Fruit fly (Drosophila melanogaster) whole organism, embryonic: ENCODE results near the gene Mst36Fb.
A peak's percentile ranks its signal among the peaks of the same experiment; 100 is the strongest.

Experiments used
- CG10147 ChIP-seq: fragments of 200-800 bp; sonication (Bioruptor generic); optimal IDR thresholded peaks from 2 replicates; lab custom pipeline; 2019; ENCODE audit warnings: missing biosample characterization, mild to moderate bottlenecking, missing genetic modification characterization, moderate library complexity
- CG10274 ChIP-seq: fragments of 200-800 bp; sonication (Bioruptor generic); optimal IDR thresholded peaks from 3 replicates; lab custom pipeline; 2017; ENCODE audit warnings: missing biosample characterization, mild to moderate bottlenecking, missing genetic modification characterization
- CG10321 ChIP-seq: fragments of 200-800 bp; sonication (Bioruptor generic); IDR thresholded peaks from 2 replicates; pipeline ENCODE4 v1.3.6; 2022; ENCODE audit warnings: missing biosample characterization, missing genetic modification characterization
- CG12071 ChIP-seq: fragments of 200-800 bp; sonication (Bioruptor generic); optimal IDR thresholded peaks from 3 replicates; lab custom pipeline; 2018; ENCODE audit warnings: missing biosample characterization, mild to moderate bottlenecking, missing genetic modification characterization
- CG12219 ChIP-seq: fragments of 200-800 bp; sonication (Bioruptor generic); optimal IDR thresholded peaks from 3 replicates; lab custom pipeline; 2018; ENCODE audit warnings: missing biosample characterization, mild to moderate bottlenecking, missing genetic modification characterization
- CG13894 ChIP-seq: fragments of 200-800 bp; sonication (Bioruptor generic); optimal IDR thresholded peaks from 3 replicates; lab custom pipeline; 2018; ENCODE audit warnings: missing biosample characterization, mild to moderate bottlenecking, missing genetic modification characterization, moderate library complexity
- CG15073 ChIP-seq: fragments of 200-800 bp; sonication (Bioruptor generic); optimal IDR thresholded peaks from 2 replicates; lab custom pipeline; 2016; ENCODE audit warnings: missing biosample characterization, missing genetic modification characterization
- CG1529 ChIP-seq: fragments of 200-800 bp; sonication (Bioruptor generic); optimal IDR thresholded peaks from 3 replicates; lab custom pipeline; 2018; ENCODE audit warnings: missing biosample characterization, missing genetic modification characterization
- CG15514 ChIP-seq: fragments of 200-800 bp; sonication (Bioruptor generic); optimal IDR thresholded peaks from 3 replicates; lab custom pipeline; 2017; ENCODE audit warnings: missing biosample characterization, missing genetic modification characterization, mild to moderate bottlenecking, moderate library complexity, missing genetic modification reagents
- CG17186 ChIP-seq: fragments of 200-800 bp; sonication (Bioruptor generic); optimal IDR thresholded peaks from 3 replicates; lab custom pipeline; 2017; ENCODE audit warnings: missing biosample characterization, missing genetic modification reagents, missing genetic modification characterization
- CG17802 ChIP-seq: fragments of 200-800 bp; sonication (Bioruptor generic); optimal IDR thresholded peaks from 2 replicates; lab custom pipeline; 2018; ENCODE audit warnings: missing biosample characterization, mild to moderate bottlenecking, missing genetic modification characterization, moderate library complexity
- CG2199 ChIP-seq: fragments of 200-800 bp; sonication (Bioruptor generic); IDR thresholded peaks from 3 replicates; pipeline ENCODE4 v1.3.6; 2022; ENCODE audit warnings: missing biosample characterization, missing genetic modification characterization
- CG2889 ChIP-seq: fragments of 200-800 bp; sonication (Bioruptor generic); IDR thresholded peaks from 3 replicates; pipeline ENCODE4 v1.3.6; 2022; ENCODE audit warnings: missing biosample characterization, missing genetic modification characterization
- CG31365 ChIP-seq: fragments of 200-800 bp; sonication (Bioruptor generic); optimal IDR thresholded peaks from 2 replicates; lab custom pipeline; 2018; ENCODE audit warnings: missing biosample characterization, mild to moderate bottlenecking, missing genetic modification characterization
- CG31441 ChIP-seq: fragments of 200-800 bp; sonication (Bioruptor generic); IDR thresholded peaks from 2 replicates; pipeline ENCODE4 v1.3.6; 2022; ENCODE audit warnings: missing biosample characterization, missing genetic modification characterization
- CG43689 ChIP-seq: fragments of 200-800 bp; sonication (Bioruptor generic); IDR thresholded peaks from 2 replicates; pipeline ENCODE4 v1.3.6; 2022; ENCODE audit warnings: missing biosample characterization, missing genetic modification characterization
- CG4707 ChIP-seq: fragments of 200-800 bp; sonication (Bioruptor generic); optimal IDR thresholded peaks from 2 replicates; lab custom pipeline; 2018; ENCODE audit warnings: missing biosample characterization, mild to moderate bottlenecking, missing genetic modification characterization, moderate library complexity
- CG6765 ChIP-seq: fragments of 200-800 bp; sonication (Bioruptor generic); optimal IDR thresholded peaks from 3 replicates; lab custom pipeline; 2017; ENCODE audit warnings: missing biosample characterization, mild to moderate bottlenecking, missing genetic modification characterization
- CG7839 ChIP-seq: fragments of 200-800 bp; sonication (Bioruptor generic); optimal IDR thresholded peaks from 3 replicates; lab custom pipeline; 2018; ENCODE audit warnings: missing biosample characterization, mild to moderate bottlenecking, missing genetic modification characterization, moderate library complexity
- CG7987 ChIP-seq: fragments of 200-800 bp; sonication (Bioruptor generic); optimal IDR thresholded peaks from 2 replicates; lab custom pipeline; 2018; ENCODE audit warnings: missing biosample characterization, mild to moderate bottlenecking, missing genetic modification characterization, moderate library complexity
- CG8281 ChIP-seq: fragments of 200-800 bp; sonication (Bioruptor generic); optimal IDR thresholded peaks from 2 replicates; lab custom pipeline; 2018; ENCODE audit warnings: missing biosample characterization, mild to moderate bottlenecking, missing genetic modification characterization, moderate library complexity
- CG8765 ChIP-seq: fragments of 200-800 bp; sonication (Bioruptor generic); IDR thresholded peaks from 2 replicates; pipeline ENCODE4 v1.3.6; 2022; ENCODE audit warnings: missing biosample characterization, missing genetic modification characterization
- CG9437 ChIP-seq: fragments of 200-800 bp; sonication (Bioruptor generic); optimal IDR thresholded peaks from 2 replicates; lab custom pipeline; 2018; ENCODE audit warnings: missing biosample characterization, mild to moderate bottlenecking, missing genetic modification characterization
- Dbx ChIP-seq: fragments of 200-800 bp; sonication (Bioruptor generic); IDR thresholded peaks from 3 replicates; pipeline ENCODE4 v1.3.6; 2022; ENCODE audit warnings: missing biosample characterization, missing genetic modification characterization
- Dll ChIP-seq: fragments of 200-800 bp; sonication (Bioruptor generic); IDR thresholded peaks from 4 replicates; pipeline ENCODE4 v1.3.6; 2022; ENCODE audit warnings: missing biosample characterization, missing genetic modification characterization; ENCODE audit not compliant: partially characterized antibody
- HLHmδ ChIP-seq: fragments of 200-800 bp; sonication (Bioruptor generic); optimal IDR thresholded peaks from 2 replicates; lab custom pipeline; 2018; ENCODE audit warnings: missing biosample characterization, mild to moderate bottlenecking, missing genetic modification characterization, moderate library complexity
- Hr3 ChIP-seq: fragments of 200-800 bp; sonication (Bioruptor generic); optimal IDR thresholded peaks from 3 replicates; lab custom pipeline; 2016; ENCODE audit warnings: missing biosample characterization, missing genetic modification characterization
- Jarid2 ChIP-seq: fragments of 200-800 bp; sonication (Bioruptor generic); optimal IDR thresholded peaks from 3 replicates; lab custom pipeline; 2017; ENCODE audit warnings: mild to moderate bottlenecking, missing biosample characterization, missing genetic modification reagents, missing genetic modification characterization
- Kr ChIP-seq: fragments of 200-800 bp; sonication (Bioruptor generic); optimal IDR thresholded peaks from 2 replicates; lab custom pipeline; 2017; ENCODE audit warnings: missing biosample characterization, mild to moderate bottlenecking, missing genetic modification characterization
- Lpt ChIP-seq: fragments of >200 bp; optimal IDR thresholded peaks from 2 replicates; lab custom pipeline; 2018; ENCODE audit warnings: missing biosample characterization, missing genetic modification characterization
- MTF-1 ChIP-seq: fragments of 200-800 bp; sonication (Bioruptor generic); optimal IDR thresholded peaks from 2 replicates; lab custom pipeline; 2018; ENCODE audit warnings: missing biosample characterization, mild to moderate bottlenecking, missing genetic modification characterization, borderline replicate concordance
- Med ChIP-seq: fragments of 200-800 bp; sonication (Bioruptor generic); peaks from one replicate; lab custom pipeline; 2016; ENCODE audit warnings: missing biosample characterization, missing genetic modification characterization, mild to moderate bottlenecking, inconsistent platforms, moderate library complexity
- NC2α ChIP-seq: fragments of 200-800 bp; sonication (Bioruptor generic); optimal IDR thresholded peaks from 2 replicates; lab custom pipeline; 2016; ENCODE audit warnings: missing biosample characterization, missing genetic modification characterization
- NFAT ChIP-seq: fragments of 200-800 bp; sonication (Bioruptor generic); IDR thresholded peaks from 2 replicates; pipeline ENCODE4 v1.3.6; 2022; ENCODE audit warnings: missing biosample characterization, missing genetic modification characterization
- cato ChIP-seq: fragments of 200-800 bp; sonication (Bioruptor generic); optimal IDR thresholded peaks from 2 replicates; lab custom pipeline; 2016; ENCODE audit warnings: missing biosample characterization, missing genetic modification characterization, borderline replicate concordance
- chm ChIP-seq: fragments of 200-800 bp; sonication (Bioruptor generic); IDR thresholded peaks from 2 replicates; pipeline ENCODE4 v1.3.6; 2022; ENCODE audit warnings: missing biosample characterization, missing genetic modification characterization
- fru ChIP-seq: fragments of >200 bp; optimal IDR thresholded peaks from 2 replicates; lab custom pipeline; 2017
- kah ChIP-seq: fragments of 200-800 bp; sonication (Bioruptor generic); optimal IDR thresholded peaks from 2 replicates; lab custom pipeline; 2018; ENCODE audit warnings: missing biosample characterization, mild to moderate bottlenecking, missing genetic modification characterization
- lilli ChIP-seq: fragments of 200-800 bp; sonication (Bioruptor generic); optimal IDR thresholded peaks from 3 replicates; lab custom pipeline; 2016; ENCODE audit warnings: missing biosample characterization, missing genetic modification characterization
- lov ChIP-seq, 2 experiments: fragments of 200-800 bp in 1 of 2; fragments of >200 bp in 1 of 2; sonication (Bioruptor generic) in 1 of 2; IDR thresholded peaks in 1 of 2; optimal IDR thresholded peaks in 1 of 2; 2 replicates in 1 of 2; 3 replicates in 1 of 2; pipeline versions ENCODE4 v1.3.6 to Lab custom; 2017 to 2022; ENCODE audit warnings: missing biosample characterization in 1 of 2, missing genetic modification characterization in 1 of 2
- luna ChIP-seq: fragments of 200-800 bp; sonication (Bioruptor generic); optimal IDR thresholded peaks from 2 replicates; lab custom pipeline; 2016; ENCODE audit warnings: missing biosample characterization, missing genetic modification characterization
- oc ChIP-seq: fragments of 200-800 bp; sonication (Bioruptor generic); optimal IDR thresholded peaks from 2 replicates; lab custom pipeline; 2018; ENCODE audit warnings: missing biosample characterization, mild to moderate bottlenecking, missing genetic modification characterization, moderate library complexity
- pita ChIP-seq: fragments of 200-800 bp; sonication (Bioruptor generic); optimal IDR thresholded peaks from 2 replicates; lab custom pipeline; 2017; ENCODE audit warnings: missing biosample characterization, mild to moderate bottlenecking, missing genetic modification characterization
- pnt ChIP-seq: fragments of 200-800 bp; sonication (Bioruptor generic); optimal IDR thresholded peaks from 3 replicates; lab custom pipeline; 2016; ENCODE audit warnings: missing biosample characterization, missing genetic modification characterization
- sc ChIP-seq, 3 experiments: fragments of >200 bp in 2 of 3; fragments of 200-800 bp in 1 of 3; sonication (Bioruptor generic) in 1 of 3; optimal IDR thresholded peaks; 2 replicates in 2 of 3; 3 replicates in 1 of 3; lab custom pipeline; 2017; ENCODE audit warnings: mild to moderate bottlenecking in 1 of 3, missing biosample characterization in 1 of 3, missing genetic modification characterization in 1 of 3, missing genetic modification reagents in 1 of 3
- sr ChIP-seq: fragments of 200-800 bp; sonication (Bioruptor generic); IDR thresholded peaks from 3 replicates; pipeline ENCODE4 v1.3.6; 2022; ENCODE audit warnings: missing biosample characterization, missing genetic modification characterization
- ssp ChIP-seq: fragments of 200-800 bp; sonication (Bioruptor generic); IDR thresholded peaks from 2 replicates; pipeline ENCODE4 v1.3.6; 2022; ENCODE audit warnings: missing biosample characterization, missing genetic modification characterization
- tin ChIP-seq: fragments of 200-800 bp; sonication (Bioruptor generic); optimal IDR thresholded peaks from 3 replicates; lab custom pipeline; 2016; ENCODE audit warnings: missing biosample characterization, missing genetic modification characterization
- wor ChIP-seq: fragments of 200-800 bp; sonication (Bioruptor generic); IDR thresholded peaks from 2 replicates; pipeline ENCODE4 v1.3.6; 2022; ENCODE audit warnings: missing biosample characterization, missing genetic modification characterization
- z ChIP-seq: fragments of 200-800 bp; sonication (Bioruptor generic); IDR thresholded peaks from 3 replicates; pipeline ENCODE4 v1.3.6; 2022; ENCODE audit warnings: missing biosample characterization, missing genetic modification characterization

The Mst36Fb gene

dm6 chr2L:18695404-18695804 lies 20.5 kb upstream of the Mst36Fb start, which contains the start of the genes CG10383 and CG10338 (continued):
- TF ChIP-seq CG8281 (tag; lab: Kevin White, UChicago): peak; percentile 42
- TF ChIP-seq CG7987 (GFP tag; lab: Kevin White, UChicago): peak; percentile 41
- peak; percentile 55 for TF ChIP-seq CG43689 (GFP tag; lab: Robert Waterston, UW)
- TF ChIP-seq kah (GFP tag; lab: Kevin White, UChicago): peak; percentile 13
- peak; percentile 89 for TF ChIP-seq chm
- no peak for TF ChIP-seq Dll (GFP tag; lab: Robert Waterston, UW)
- peak; percentile 26 for TF ChIP-seq CG17802
- peak; percentile 62 for TF ChIP-seq CG12219 (GFP tag; lab: Kevin White, UChicago)
- TF ChIP-seq CG2199: peak; percentile 80; the same call in 2 of the 3 replicates
- peak; percentile 53 for TF ChIP-seq MTF-1 (GFP tag; lab: Kevin White, UChicago)
- no peak for TF ChIP-seq lov (optimal IDR thresholded peaks at IDR 0.05; lab: Kevin White, UChicago)
- TF ChIP-seq lov (GFP tag; IDR thresholded peaks at IDR 0.05; lab: Robert Waterston, UW): peak; percentile 82
- peak; percentile 74 for TF ChIP-seq wor (GFP tag; lab: Robert Waterston, UW)
- TF ChIP-seq Hr3: peak; percentile 84
- TF ChIP-seq tin (GFP tag; lab: Kevin White, UChicago): peak; percentile 77
- peak; percentile 49 for TF ChIP-seq luna (GFP tag; lab: Kevin White, UChicago)
- TF ChIP-seq CG4707 (GFP tag; lab: Kevin White, UChicago): no peak
- peak; percentile 28 for TF ChIP-seq CG1529
- TF ChIP-seq oc: peak; percentile 79
- TF ChIP-seq Kr (GFP tag; lab: Kevin White, UChicago): no peak
- TF ChIP-seq fru: no peak
- TF ChIP-seq pita: no peak
- TF ChIP-seq CG6765 (GFP tag; lab: Kevin White, UChicago): peak; percentile 27
- peak; percentile 87 for TF ChIP-seq pnt
- peak; percentile 84 for TF ChIP-seq CG15514 (GFP tag; lab: Kevin White, UChicago)
- TF ChIP-seq CG31365: peak; percentile 60
- TF ChIP-seq CG8765: peak; percentile 54; the same call in 1 of the 2 replicates
- no peak for TF ChIP-seq Lpt (GFP tag; lab: Kevin White, UChicago)
- peak; percentile 62 for TF ChIP-seq NC2α
- peak; percentile 71 for TF ChIP-seq ssp
- peak; percentile 23 for TF ChIP-seq CG9437 (GFP tag; lab: Kevin White, UChicago)
- TF ChIP-seq lilli (GFP tag; lab: Kevin White, UChicago): peak; percentile 95
- TF ChIP-seq CG12071: peak; percentile 58
- TF ChIP-seq cato: peak; percentile 69
- peak; percentile 80 for TF ChIP-seq CG7839 (tag; lab: Kevin White, UChicago)
- TF ChIP-seq Med (GFP tag; lab: Kevin White, UChicago): peak; percentile 99
- TF ChIP-seq NFAT (GFP tag; lab: Robert Waterston, UW): peak; percentile 91
- peak; percentile 75 for TF ChIP-seq CG10321
- TF ChIP-seq Dbx (GFP tag; lab: Robert Waterston, UW): peak; percentile 92
- TF ChIP-seq sc (optimal IDR thresholded peaks at IDR 0.05; lab: Kevin White, UChicago): no peak
- TF ChIP-seq sc (GFP tag; optimal IDR thresholded peaks at IDR 0.05; lab: Kevin White, UChicago): peak; percentile 33
- TF ChIP-seq HLHmδ (GFP tag; lab: Kevin White, UChicago): no peak
- TF ChIP-seq CG17186 (GFP tag; lab: Kevin White, UChicago): peak; percentile 80
- TF ChIP-seq CG15073 (GFP tag; lab: Kevin White, UChicago): no peak
- no peak for TF ChIP-seq z
- TF ChIP-seq CG2889 (GFP tag; lab: Robert Waterston, UW): peak; percentile 83
- peak; percentile 46 for TF ChIP-seq Jarid2 (GFP tag; lab: Kevin White, UChicago)
- TF ChIP-seq CG13894 (tag; lab: Kevin White, UChicago): peak; percentile 68
- no peak for TF ChIP-seq CG10274
- peak; percentile 70 for TF ChIP-seq CG10147 (GFP tag; lab: Kevin White, UChicago)
- TF ChIP-seq sr (GFP tag; lab: Robert Waterston, UW): peak; percentile 92
- TF ChIP-seq CG31441 (GFP tag; lab: Robert Waterston, UW): peak; percentile 71
